Worm (Caenorhabditis elegans) whole organism, L4 larva: ENCODE measurements around the gene W06A7.2.

Source experiments
- F10B5.3 ChIP-seq: sonication (generic microtip); optimal IDR thresholded peaks from 2 replicates; lab custom pipeline; 2016; ENCODE audit warnings: mild to moderate bottlenecking, missing genetic modification characterization, missing compliant biosample characterization
- F49E8.2 ChIP-seq: sonication (generic microtip); optimal IDR thresholded peaks from 2 replicates; lab custom pipeline; 2016; ENCODE audit warnings: missing compliant biosample characterization, mild to moderate bottlenecking, missing genetic modification characterization, borderline replicate concordance
- T26A8.4 ChIP-seq: fragments of 200-800 bp; sonication (Bioruptor generic); IDR thresholded peaks from 2 replicates; pipeline ENCODE4 v1.3.6; 2022; ENCODE audit warnings: missing genetic modification characterization, missing compliant biosample characterization
- Y105C5A.15 ChIP-seq: fragments of 200-800 bp; sonication (Bioruptor generic); IDR thresholded peaks from 2 replicates; pipeline ENCODE4 v1.3.6; 2022; ENCODE audit warnings: missing genetic modification characterization, missing compliant biosample characterization
- Y48G9A.11 ChIP-seq: fragments of 200-800 bp; sonication (Bioruptor generic); IDR thresholded peaks from 2 replicates; pipeline ENCODE4 v1.3.6; 2022; ENCODE audit warnings: missing genetic modification reagents, missing genetic modification characterization, missing compliant biosample characterization
- aha-1 ChIP-seq: fragments of 150-350 bp; peaks from one replicate; lab custom pipeline; 2014; ENCODE audit warnings: missing biosample characterization, missing genetic modification characterization
- arid-1 ChIP-seq: fragments of 200-800 bp; sonication (Bioruptor generic); conservative IDR thresholded peaks from 2 replicates; pipeline ENCODE4 v1.3.6; 2022; ENCODE audit warnings: missing genetic modification reagents, missing genetic modification characterization, missing compliant biosample characterization
- ceh-32 ChIP-seq: sonication (generic microtip); optimal IDR thresholded peaks from 2 replicates; lab custom pipeline; 2016; ENCODE audit warnings: mild to moderate bottlenecking, missing genetic modification characterization, missing compliant biosample characterization; ENCODE audit not compliant: poor library complexity
- ctbp-1 ChIP-seq: fragments of 200-800 bp; sonication (Bioruptor generic); IDR thresholded peaks from 2 replicates; pipeline ENCODE4 v1.3.6; 2022; ENCODE audit warnings: missing genetic modification reagents, missing genetic modification characterization, missing compliant biosample characterization
- daf-16 ChIP-seq, 3 experiments: sonication (generic microtip); optimal IDR thresholded peaks; 2 replicates each; lab custom pipeline; 2016 to 2017; ENCODE audit warnings: missing genetic modification characterization in 3 of 3, missing genetic modification reagents in 3 of 3, mild to moderate bottlenecking in 2 of 3, missing compliant biosample characterization in 2 of 3, missing biosample characterization in 1 of 3, moderate library complexity in 1 of 3
- daf-19 ChIP-seq: fragments of 200-800 bp; sonication (Bioruptor generic); conservative IDR thresholded peaks from 2 replicates; pipeline ENCODE4 v1.3.6; 2022; ENCODE audit warnings: missing genetic modification characterization, missing compliant biosample characterization
- daf-8 ChIP-seq: fragments of 200-800 bp; sonication (Bioruptor generic); IDR thresholded peaks from 2 replicates; pipeline ENCODE4 v1.3.6; 2022; ENCODE audit warnings: missing genetic modification characterization, missing compliant biosample characterization
- dpl-1 ChIP-seq: fragments of 150-350 bp; optimal IDR thresholded peaks from 2 replicates; lab custom pipeline; 2014; ENCODE audit warnings: missing biosample characterization, missing genetic modification reagents, missing genetic modification characterization
- egl-43 ChIP-seq: fragments of 200-800 bp; sonication (Bioruptor generic); IDR thresholded peaks from 2 replicates; pipeline ENCODE4 v1.3.6; 2022; ENCODE audit warnings: missing genetic modification reagents, missing genetic modification characterization, missing compliant biosample characterization
- fkh-10 ChIP-seq: fragments of 150-350 bp; optimal IDR thresholded peaks from 2 replicates; lab custom pipeline; 2014; ENCODE audit warnings: missing biosample characterization, missing genetic modification reagents, missing genetic modification characterization
- hlh-11 ChIP-seq: fragments of 200-800 bp; sonication (Bioruptor generic); optimal IDR thresholded peaks from 2 replicates; lab custom pipeline; 2018; ENCODE audit warnings: mild to moderate bottlenecking, missing genetic modification characterization, missing compliant biosample characterization
- hlh-30 ChIP-seq: sonication (generic microtip); optimal IDR thresholded peaks from 2 replicates; lab custom pipeline; 2017; ENCODE audit warnings: antibody characterized with exemption, mild to moderate bottlenecking, missing genetic modification characterization, missing compliant biosample characterization; ENCODE audit not compliant: insufficient read depth
- lim-7 ChIP-seq: fragments of 200-800 bp; sonication (Bioruptor generic); IDR thresholded peaks from 2 replicates; pipeline ENCODE4 v1.3.6; 2022; ENCODE audit warnings: missing genetic modification characterization, missing compliant biosample characterization
- lin-13 ChIP-seq: fragments of 150-350 bp; optimal IDR thresholded peaks from 2 replicates; lab custom pipeline; 2014; ENCODE audit warnings: missing biosample characterization, missing genetic modification reagents, missing genetic modification characterization
- lin-38 ChIP-seq: fragments of 200-800 bp; sonication (Bioruptor generic); IDR thresholded peaks from 2 replicates; pipeline ENCODE4 v1.3.6; 2022; ENCODE audit warnings: missing genetic modification reagents, missing genetic modification characterization, missing compliant biosample characterization
- lsy-2 ChIP-seq, 2 experiments: fragments of 150-350 bp in 1 of 2; sonication (generic microtip) in 1 of 2; optimal IDR thresholded peaks; 2 replicates each; lab custom pipeline; 2014 to 2017; ENCODE audit warnings: missing biosample characterization in 2 of 2, missing genetic modification characterization in 2 of 2
- mdl-1 ChIP-seq, 2 experiments: fragments of 150-350 bp in 1 of 2; sonication (generic microtip) in 1 of 2; optimal IDR thresholded peaks; 2 replicates each; lab custom pipeline; 2014 to 2017; ENCODE audit warnings: missing biosample characterization in 2 of 2, missing genetic modification characterization in 2 of 2
- mdt-29 ChIP-seq: fragments of 200-800 bp; sonication (Bioruptor generic); IDR thresholded peaks from 2 replicates; pipeline ENCODE4 v1.3.6; 2022; ENCODE audit warnings: missing genetic modification reagents, missing genetic modification characterization, missing compliant biosample characterization
- mxl-2 ChIP-seq: fragments of 200-800 bp; sonication (Bioruptor generic); conservative IDR thresholded peaks from 2 replicates; pipeline ENCODE4 v1.3.6; 2022; ENCODE audit warnings: missing genetic modification reagents, missing genetic modification characterization, missing compliant biosample characterization
- mxl-3 ChIP-seq: fragments of 200-800 bp; sonication (Bioruptor generic); optimal IDR thresholded peaks from 2 replicates; lab custom pipeline; 2018; ENCODE audit warnings: mild to moderate bottlenecking, missing genetic modification characterization, missing compliant biosample characterization
- nhr-10 ChIP-seq: fragments of 150-350 bp; optimal IDR thresholded peaks from 2 replicates; lab custom pipeline; 2014; ENCODE audit warnings: missing biosample characterization, missing genetic modification characterization
- nhr-11 ChIP-seq: fragments of 150-350 bp; optimal IDR thresholded peaks from 2 replicates; lab custom pipeline; 2014; ENCODE audit warnings: missing biosample characterization, missing genetic modification characterization
- nhr-77 ChIP-seq: fragments of 150-350 bp; optimal IDR thresholded peaks from 2 replicates; lab custom pipeline; 2014; ENCODE audit warnings: missing biosample characterization, missing genetic modification characterization
- pha-4 ChIP-seq, 2 experiments: fragments of 150-350 bp in 1 of 2; fragments of 200-800 bp in 1 of 2; sonication (Bioruptor generic) in 1 of 2; IDR thresholded peaks in 1 of 2; optimal IDR thresholded peaks in 1 of 2; 2 replicates each; pipeline versions ENCODE4 v1.3.6 to Lab custom; 2014 to 2022; ENCODE audit warnings: missing genetic modification characterization in 2 of 2, missing genetic modification reagents in 2 of 2, missing biosample characterization in 1 of 2, missing compliant biosample characterization in 1 of 2
- php-3 ChIP-seq: fragments of 200-800 bp; sonication (Bioruptor generic); IDR thresholded peaks from 2 replicates; pipeline ENCODE4 v1.3.6; 2022; ENCODE audit warnings: missing genetic modification reagents, missing genetic modification characterization, missing compliant biosample characterization
- rbr-2 ChIP-seq: sonication (generic microtip); optimal IDR thresholded peaks from 2 replicates; lab custom pipeline; 2016; ENCODE audit warnings: missing genotype, missing genetic modification characterization, missing compliant biosample characterization
- sdz-12 ChIP-seq: fragments of 200-800 bp; sonication (Bioruptor generic); optimal IDR thresholded peaks from 2 replicates; lab custom pipeline; 2018; ENCODE audit warnings: mild to moderate bottlenecking, missing genetic modification characterization, missing compliant biosample characterization
- set-16 ChIP-seq: fragments of 200-800 bp; sonication (Bioruptor generic); IDR thresholded peaks from 2 replicates; pipeline ENCODE4 v1.3.6; 2022; ENCODE audit warnings: missing genetic modification reagents, missing genetic modification characterization, missing compliant biosample characterization
- tag-97 ChIP-seq: fragments of 200-800 bp; sonication (Bioruptor generic); IDR thresholded peaks from 2 replicates; pipeline ENCODE4 v1.3.6; 2022; ENCODE audit warnings: missing genetic modification characterization, missing compliant biosample characterization
- unc-130 ChIP-seq: sonication (generic microtip); optimal IDR thresholded peaks from 2 replicates; lab custom pipeline; 2016; ENCODE audit warnings: missing genetic modification reagents, missing genetic modification characterization, missing compliant biosample characterization
- unc-39 ChIP-seq: sonication (generic microtip); optimal IDR thresholded peaks from 2 replicates; lab custom pipeline; 2017; ENCODE audit warnings: missing biosample characterization, missing genetic modification characterization
- unc-62 ChIP-seq, 3 experiments: fragments of 150-350 bp in 1 of 3; sonication (generic microtip); optimal IDR thresholded peaks in 2 of 3; peaks in 1 of 3; 1 replicate in 1 of 3; 2 replicates in 2 of 3; lab custom pipeline; 2014 to 2017; ENCODE audit warnings: missing biosample characterization in 3 of 3, missing genetic modification characterization in 3 of 3, missing genetic modification reagents in 3 of 3, missing genotype in 1 of 3
- vab-7 ChIP-seq: fragments of 200-800 bp; sonication (Bioruptor generic); IDR thresholded peaks from 2 replicates; pipeline ENCODE4 v1.3.6; 2022; ENCODE audit warnings: missing genetic modification reagents, missing genetic modification characterization, missing compliant biosample characterization
- zag-1 ChIP-seq: fragments of 150-350 bp; optimal IDR thresholded peaks from 2 replicates; lab custom pipeline; 2014; ENCODE audit warnings: missing biosample characterization, missing genetic modification characterization
- zip-2 ChIP-seq: fragments of 150-350 bp; optimal IDR thresholded peaks from 2 replicates; lab custom pipeline; 2014; ENCODE audit warnings: missing biosample characterization, missing genetic modification characterization

The W06A7.2 gene

DNA sequence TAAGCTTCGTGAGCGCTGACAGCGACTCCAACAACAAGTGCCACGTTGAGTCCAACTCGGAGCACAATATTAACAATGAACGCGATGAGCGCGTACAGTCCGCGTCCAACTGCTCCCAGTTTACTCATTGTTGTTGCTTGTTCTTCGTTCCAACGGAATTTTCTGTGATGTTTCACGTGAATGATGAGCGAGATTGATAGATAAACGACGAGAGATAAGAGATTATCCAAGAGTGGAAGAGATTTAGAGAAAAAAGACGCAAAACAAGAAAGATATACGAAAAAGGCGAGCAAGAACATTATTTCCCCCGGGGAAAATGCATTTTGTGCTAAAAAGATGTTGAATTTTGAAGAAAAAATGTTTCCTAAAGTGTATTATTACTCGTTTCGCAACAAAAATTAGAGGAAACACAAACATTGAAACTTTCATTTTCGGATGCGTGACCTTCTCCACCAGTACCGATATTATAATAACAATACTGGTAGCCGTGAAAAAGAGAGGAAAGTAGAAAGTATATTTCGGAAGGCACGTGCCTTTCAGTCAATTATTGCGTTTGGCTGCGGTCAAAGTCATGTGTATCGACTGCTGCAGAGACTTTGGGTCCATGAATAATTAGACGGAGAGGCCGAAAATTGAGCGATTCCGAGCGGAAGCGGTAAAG, 9.9 kb downstream of the W06A7.2 start (continued):
- TF ChIP-seq mdl-1 (tag; optimal IDR thresholded peaks at IDR 0.05; lab: Kevin White, UChicago), result peak in 1 of 2 experiments; percentile 24
- TF ChIP-seq lsy-2 (tag; optimal IDR thresholded peaks at IDR 0.05; lab: Kevin White, UChicago), result peak in 1 of 2 experiments; percentile 36
- no peak for TF ChIP-seq fkh-10 (GFP tag; lab: Kevin White, UChicago)
- TF ChIP-seq zip-2 (tag; lab: Kevin White, UChicago), result no peak
- no peak for TF ChIP-seq pha-4 (GFP tag; IDR thresholded peaks at IDR 0.05; lab: Robert Waterston, UW)
- TF ChIP-seq pha-4 (tag; optimal IDR thresholded peaks at IDR 0.05; lab: Kevin White, UChicago), result no peak
- peak; percentile 44 for TF ChIP-seq aha-1 (tag; lab: Kevin White, UChicago)
- TF ChIP-seq nhr-11 (tag; lab: Kevin White, UChicago), result peak; percentile 2
- TF ChIP-seq ceh-32, result no peak
- 0 out of 2 replicates have a peak, but pooled peaks have one; percentile 20 for TF ChIP-seq mdt-29 (GFP tag; lab: Robert Waterston, UW)
- TF ChIP-seq php-3, result no peak
- no peak for TF ChIP-seq nhr-77
- peak; percentile 55 for TF ChIP-seq hlh-30 (tag; lab: Kevin White, UChicago)
- no peak for TF ChIP-seq Y105C5A.15 (GFP tag; lab: Robert Waterston, UW)

DNA sequence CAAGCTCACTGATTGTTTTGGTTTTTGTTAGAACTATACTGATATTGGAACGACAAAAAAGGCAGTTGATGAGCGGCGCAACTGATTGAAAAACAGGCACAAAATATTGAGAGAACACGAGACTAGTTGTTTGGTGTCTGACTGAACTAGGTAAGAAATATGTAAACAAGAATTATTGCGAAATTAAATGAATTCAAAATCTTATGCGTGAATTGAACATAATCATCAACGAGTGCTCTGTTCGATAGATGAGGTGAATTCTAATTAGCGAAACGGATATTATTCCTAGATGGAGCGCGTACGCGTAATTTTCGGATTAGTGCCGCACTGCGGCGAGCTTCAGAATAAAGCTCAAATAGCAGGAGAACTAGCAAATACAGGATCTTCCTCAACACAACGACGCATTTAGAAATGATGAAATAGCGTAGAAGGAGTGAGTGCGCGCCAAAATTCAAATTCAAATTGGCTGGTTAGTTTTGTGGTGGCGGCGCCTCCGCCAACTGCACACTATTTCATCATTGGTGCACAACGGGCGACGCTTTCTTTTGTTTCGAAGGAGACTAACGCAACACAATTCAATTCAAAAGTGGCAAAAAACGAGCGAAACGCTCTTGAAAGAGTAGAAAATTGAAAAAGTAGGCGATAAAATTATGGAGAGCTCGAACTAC, 10.6 kb downstream of the W06A7.2 start:
- TF ChIP-seq unc-62 (GFP tag; optimal IDR thresholded peaks at IDR 0.05 in 1 of 2; lab: Kevin White, UChicago) (peak in 1 of 2 experiments; percentile 3), unc-62 (tag; optimal IDR thresholded peaks at IDR 0.05; lab: Kevin White, UChicago) (no peak), daf-16 (GFP tag; optimal IDR thresholded peaks at IDR 0.05; lab: Kevin White, UChicago) (no peak), daf-16 (tag; optimal IDR thresholded peaks at IDR 0.05; lab: Kevin White, UChicago) (peak; percentile 80), nhr-77 (peak; percentile 13), nhr-10 (tag; lab: Kevin White, UChicago) (no peak), aha-1 (tag; lab: Kevin White, UChicago) (peak; percentile 44)

DNA sequence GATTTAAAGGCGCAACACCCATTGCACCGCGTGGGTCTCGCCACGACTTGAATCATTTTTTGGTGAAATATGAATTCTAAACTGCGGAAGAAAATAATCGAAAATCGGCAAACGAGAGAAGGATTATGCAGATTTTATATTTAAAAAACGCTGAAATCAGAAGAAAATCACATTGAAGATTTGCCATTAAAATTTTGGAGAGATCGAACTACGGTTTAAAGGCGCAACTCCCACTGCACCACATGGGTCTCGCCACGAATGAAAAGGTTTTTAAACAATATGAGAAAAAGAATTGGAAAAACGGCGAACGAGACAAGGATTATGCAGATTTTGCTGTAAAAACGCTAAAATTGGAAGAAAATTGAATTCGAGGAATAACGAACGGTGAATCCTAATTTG, 11.1 kb downstream of the W06A7.2 start:
- TF ChIP-seq F10B5.3 (tag; lab: Kevin White, UChicago), result no peak
- TF ChIP-seq T26A8.4 (GFP tag; lab: Robert Waterston, UW), result no peak
- TF ChIP-seq lin-38 (GFP tag; lab: Robert Waterston, UW), result peak; percentile 36; the same call in 1 of the 2 replicates
- no peak for TF ChIP-seq Y48G9A.11 (GFP tag; lab: Robert Waterston, UW)
- no peak for TF ChIP-seq unc-39
- no peak for TF ChIP-seq zag-1 (tag; lab: Kevin White, UChicago)
- peak; percentile 46 for TF ChIP-seq F49E8.2
- no peak for TF ChIP-seq daf-19 (GFP tag; lab: Robert Waterston, UW)
- TF ChIP-seq mxl-2 (GFP tag; lab: Robert Waterston, UW), result no peak
- TF ChIP-seq sdz-12 (GFP tag; lab: Kevin White, UChicago), result peak; percentile 5
- no peak for TF ChIP-seq daf-8
- TF ChIP-seq dpl-1 (GFP tag; lab: Kevin White, UChicago), result no peak
- peak in 1 of 2 experiments; percentile 3 for TF ChIP-seq unc-62 (GFP tag; optimal IDR thresholded peaks at IDR 0.05 in 1 of 2; lab: Kevin White, UChicago)
- TF ChIP-seq unc-62 (tag; optimal IDR thresholded peaks at IDR 0.05; lab: Kevin White, UChicago), result no peak
- TF ChIP-seq, all 104 proteins: peak for 4

DNA sequence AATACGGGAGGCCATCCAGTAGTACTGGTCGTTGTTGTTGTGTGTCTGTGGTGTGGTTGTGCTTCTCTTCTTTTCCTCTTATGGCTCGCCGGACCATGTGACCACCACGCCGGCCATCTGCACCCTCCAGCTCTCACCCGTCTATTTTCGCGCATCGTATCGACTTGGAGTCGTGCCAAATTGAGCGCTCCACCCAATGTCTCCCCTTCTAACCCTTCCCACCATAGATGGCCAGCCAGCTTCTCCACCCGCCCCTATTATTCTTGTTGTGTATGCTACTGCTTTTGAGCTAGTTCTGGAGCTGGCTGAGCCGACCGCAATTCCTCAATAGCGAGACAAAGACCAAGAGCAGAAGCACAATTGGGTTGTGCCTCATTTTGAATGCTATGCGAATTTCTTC, 11.6 kb downstream of the W06A7.2 start:
- TF ChIP-seq arid-1 (GFP tag; lab: Robert Waterston, UW) (peak; percentile 56; the same call in 1 of the 2 replicates), set-16 (GFP tag; lab: Robert Waterston, UW) (peak; percentile 68), egl-43 (peak; percentile 71), fkh-10 (GFP tag; lab: Kevin White, UChicago) (peak; percentile 6), lsy-2 (tag; optimal IDR thresholded peaks at IDR 0.05; lab: Kevin White, UChicago) (peak in 1 of 2 experiments; percentile 0), vab-7 (0 out of 2 replicates have a peak, but pooled peaks have one; percentile 24), ceh-32 (no peak), mxl-3 (peak; percentile 57), lim-7 (0 out of 2 replicates have a peak, but pooled peaks have one; percentile 4), unc-130 (GFP tag; lab: Kevin White, UChicago) (no peak), aha-1 (tag; lab: Kevin White, UChicago) (peak; percentile 98), lin-13 (GFP tag; lab: Kevin White, UChicago) (no peak), hlh-30 (tag; lab: Kevin White, UChicago) (peak; percentile 73), ctbp-1 (GFP tag; lab: Robert Waterston, UW) (peak; percentile 54; the same call in 1 of the 2 replicates), mdl-1 (tag; optimal IDR thresholded peaks at IDR 0.05; lab: Kevin White, UChicago) (peak in 1 of 2 experiments; percentile 77), hlh-11 (peak; percentile 20), tag-97 (no peak), rbr-2 (tag; lab: Kevin White, UChicago) (peak; percentile 17), T26A8.4 (GFP tag; lab: Robert Waterston, UW) (0 out of 2 replicates have a peak, but pooled peaks have one; percentile 7)
